Fruit fly (Drosophila melanogaster) whole organism, embryonic: ENCODE results near the gene CG3040.

Source experiments
- B-H2 ChIP-seq: fragments of 200-800 bp; sonication (Bioruptor generic); optimal IDR thresholded peaks from 2 replicates; lab custom pipeline; 2018; ENCODE audit warnings: missing biosample characterization, mild to moderate bottlenecking, missing genetic modification characterization
- BtbVII ChIP-seq: fragments of 200-800 bp; sonication (Bioruptor generic); optimal IDR thresholded peaks from 3 replicates; lab custom pipeline; 2017; ENCODE audit warnings: missing biosample characterization, mild to moderate bottlenecking, missing genetic modification characterization
- CG11398 ChIP-seq: fragments of 200-800 bp; sonication (Bioruptor generic); optimal IDR thresholded peaks from 2 replicates; lab custom pipeline; 2016; ENCODE audit warnings: missing biosample characterization, missing genetic modification characterization
- CG12071 ChIP-seq: fragments of 200-800 bp; sonication (Bioruptor generic); optimal IDR thresholded peaks from 3 replicates; lab custom pipeline; 2018; ENCODE audit warnings: missing biosample characterization, mild to moderate bottlenecking, missing genetic modification characterization
- CG13296 ChIP-seq: fragments of 200-800 bp; sonication (Bioruptor generic); optimal IDR thresholded peaks from 3 replicates; lab custom pipeline; 2018; ENCODE audit warnings: missing biosample characterization, mild to moderate bottlenecking, missing genetic modification characterization
- CG17328 ChIP-seq: fragments of 200-800 bp; sonication (Bioruptor generic); IDR thresholded peaks from 2 replicates; pipeline ENCODE4 v1.3.6; 2022; ENCODE audit warnings: missing biosample characterization, missing genetic modification characterization
- CG17385 ChIP-seq: fragments of 200-800 bp; sonication (Bioruptor generic); optimal IDR thresholded peaks from 3 replicates; lab custom pipeline; 2018; ENCODE audit warnings: missing biosample characterization, mild to moderate bottlenecking, missing genetic modification characterization
- CG2199 ChIP-seq: fragments of 200-800 bp; sonication (Bioruptor generic); IDR thresholded peaks from 3 replicates; pipeline ENCODE4 v1.3.6; 2022; ENCODE audit warnings: missing biosample characterization, missing genetic modification characterization
- CG3281 ChIP-seq: fragments of 200-800 bp; sonication (Bioruptor generic); optimal IDR thresholded peaks from 3 replicates; lab custom pipeline; 2017; ENCODE audit warnings: missing biosample characterization, mild to moderate bottlenecking, missing genetic modification characterization
- CG34422 ChIP-seq: fragments of 200-800 bp; sonication (Bioruptor generic); IDR thresholded peaks from 3 replicates; pipeline ENCODE4 v1.3.6; 2022; ENCODE audit warnings: missing biosample characterization, missing genetic modification characterization
- CG42726 ChIP-seq: fragments of 200-800 bp; sonication (Bioruptor generic); IDR thresholded peaks from 2 replicates; pipeline ENCODE4 v1.3.6; 2022; ENCODE audit warnings: missing biosample characterization, missing genetic modification characterization; ENCODE audit not compliant: partially characterized antibody
- CG6689 ChIP-seq: fragments of 200-800 bp; sonication (Bioruptor generic); IDR thresholded peaks from 2 replicates; pipeline ENCODE4 v1.3.6; 2022; ENCODE audit warnings: missing biosample characterization, missing genetic modification characterization
- CG7556 ChIP-seq: fragments of 200-800 bp; sonication (Bioruptor generic); optimal IDR thresholded peaks from 2 replicates; lab custom pipeline; 2017; ENCODE audit warnings: missing biosample characterization, mild to moderate bottlenecking, missing genetic modification characterization
- CG8765 ChIP-seq: fragments of 200-800 bp; sonication (Bioruptor generic); IDR thresholded peaks from 2 replicates; pipeline ENCODE4 v1.3.6; 2022; ENCODE audit warnings: missing biosample characterization, missing genetic modification characterization
- CG9932 ChIP-seq: fragments of 200-800 bp; sonication (Bioruptor generic); IDR thresholded peaks from 2 replicates; pipeline ENCODE4 v1.3.6; 2022; ENCODE audit warnings: missing biosample characterization, missing genetic modification characterization
- Deaf1 ChIP-seq: fragments of 200-800 bp; optimal IDR thresholded peaks from 3 replicates; lab custom pipeline; 2019; ENCODE audit warnings: missing biosample characterization, mild to moderate bottlenecking, missing genetic modification characterization, moderate library complexity
- Dref ChIP-seq: fragments of 200-800 bp; sonication (Bioruptor generic); IDR thresholded peaks from 2 replicates; pipeline ENCODE4 v1.3.6; 2022; ENCODE audit warnings: missing biosample characterization, missing genetic modification characterization
- Fer1 ChIP-seq: fragments of 200-800 bp; sonication (Bioruptor generic); optimal IDR thresholded peaks from 2 replicates; lab custom pipeline; 2017; ENCODE audit warnings: missing biosample characterization, mild to moderate bottlenecking, missing genetic modification characterization
- HHEX ChIP-seq: fragments of 200-800 bp; sonication (Bioruptor generic); optimal IDR thresholded peaks from 3 replicates; lab custom pipeline; 2017; ENCODE audit warnings: missing biosample characterization, mild to moderate bottlenecking, missing genetic modification characterization, missing genetic modification reagents
- HLHmδ ChIP-seq: fragments of 200-800 bp; sonication (Bioruptor generic); optimal IDR thresholded peaks from 2 replicates; lab custom pipeline; 2018; ENCODE audit warnings: missing biosample characterization, mild to moderate bottlenecking, missing genetic modification characterization, moderate library complexity
- HmgD ChIP-seq: fragments of 200-800 bp; sonication (Bioruptor generic); optimal IDR thresholded peaks from 3 replicates; lab custom pipeline; 2016; ENCODE audit warnings: missing biosample characterization, missing genetic modification characterization
- Hr51 ChIP-seq, 2 experiments: fragments of 200-800 bp; sonication (Bioruptor generic); optimal IDR thresholded peaks; 2 replicates in 1 of 2; 3 replicates in 1 of 2; lab custom pipeline; 2016 to 2018; ENCODE audit warnings: missing biosample characterization in 2 of 2, missing genetic modification characterization in 2 of 2, mild to moderate bottlenecking in 1 of 2, moderate library complexity in 1 of 2
- Kr ChIP-seq: fragments of 200-800 bp; sonication (Bioruptor generic); optimal IDR thresholded peaks from 2 replicates; lab custom pipeline; 2017; ENCODE audit warnings: missing biosample characterization, mild to moderate bottlenecking, missing genetic modification characterization
- Myb ChIP-seq: fragments of 200-800 bp; sonication (Bioruptor generic); optimal IDR thresholded peaks from 2 replicates; lab custom pipeline; 2016; ENCODE audit warnings: missing biosample characterization, missing genetic modification characterization
- NFAT ChIP-seq: fragments of 200-800 bp; sonication (Bioruptor generic); IDR thresholded peaks from 2 replicates; pipeline ENCODE4 v1.3.6; 2022; ENCODE audit warnings: missing biosample characterization, missing genetic modification characterization
- Nf-YC ChIP-seq: fragments of 200-800 bp; optimal IDR thresholded peaks from 3 replicates; lab custom pipeline; 2019; ENCODE audit warnings: missing biosample characterization, mild to moderate bottlenecking, missing genetic modification characterization, moderate library complexity
- Rfx ChIP-seq: fragments of 200-800 bp; sonication (Bioruptor generic); IDR thresholded peaks from 2 replicates; pipeline ENCODE4 v1.3.6; 2022; ENCODE audit warnings: missing biosample characterization, missing genetic modification characterization
- Xrp1 ChIP-seq: fragments of 200-800 bp; sonication (Bioruptor generic); IDR thresholded peaks from 2 replicates; pipeline ENCODE4 v1.3.6; 2022; ENCODE audit warnings: missing biosample characterization, missing genetic modification characterization
- grau ChIP-seq: fragments of 200-800 bp; optimal IDR thresholded peaks from 3 replicates; lab custom pipeline; 2019; ENCODE audit warnings: missing biosample characterization, mild to moderate bottlenecking, missing genetic modification characterization, moderate library complexity
- her ChIP-seq: fragments of 200-800 bp; sonication (Bioruptor generic); optimal IDR thresholded peaks from 2 replicates; lab custom pipeline; 2016; ENCODE audit warnings: missing biosample characterization, missing genetic modification characterization
- kah ChIP-seq: fragments of 200-800 bp; sonication (Bioruptor generic); optimal IDR thresholded peaks from 2 replicates; lab custom pipeline; 2018; ENCODE audit warnings: missing biosample characterization, mild to moderate bottlenecking, missing genetic modification characterization
- lov ChIP-seq, 2 experiments: fragments of 200-800 bp in 1 of 2; fragments of >200 bp in 1 of 2; sonication (Bioruptor generic) in 1 of 2; IDR thresholded peaks in 1 of 2; optimal IDR thresholded peaks in 1 of 2; 2 replicates in 1 of 2; 3 replicates in 1 of 2; pipeline versions ENCODE4 v1.3.6 to Lab custom; 2017 to 2022; ENCODE audit warnings: missing biosample characterization in 1 of 2, missing genetic modification characterization in 1 of 2
- nau ChIP-seq: fragments of 200-800 bp; sonication (Bioruptor generic); optimal IDR thresholded peaks from 3 replicates; lab custom pipeline; 2017; ENCODE audit warnings: missing biosample characterization, mild to moderate bottlenecking, missing genetic modification characterization, missing genetic modification reagents
- nom ChIP-seq: fragments of 200-800 bp; sonication (Bioruptor generic); optimal IDR thresholded peaks from 2 replicates; lab custom pipeline; 2017; ENCODE audit warnings: missing biosample characterization, missing genetic modification characterization, mild to moderate bottlenecking, moderate library complexity, missing genetic modification reagents
- oc ChIP-seq: fragments of 200-800 bp; sonication (Bioruptor generic); optimal IDR thresholded peaks from 2 replicates; lab custom pipeline; 2018; ENCODE audit warnings: missing biosample characterization, mild to moderate bottlenecking, missing genetic modification characterization, moderate library complexity
- odd ChIP-seq: fragments of 200-800 bp; sonication (Bioruptor generic); optimal IDR thresholded peaks from 2 replicates; lab custom pipeline; 2017; ENCODE audit warnings: missing biosample characterization, mild to moderate bottlenecking, missing genetic modification characterization
- onecut ChIP-seq: fragments of 200-800 bp; sonication (Bioruptor generic); IDR thresholded peaks from 2 replicates; pipeline ENCODE4 v1.3.6; 2022; ENCODE audit warnings: missing biosample characterization, missing genetic modification characterization
- org-1 ChIP-seq: fragments of 200-800 bp; sonication (Bioruptor generic); optimal IDR thresholded peaks from 2 replicates; lab custom pipeline; 2017; ENCODE audit warnings: missing biosample characterization, missing genetic modification characterization
- pb ChIP-seq: fragments of 200-800 bp; sonication (Bioruptor generic); optimal IDR thresholded peaks from 3 replicates; lab custom pipeline; 2016; ENCODE audit warnings: missing biosample characterization, missing genetic modification characterization
- scrt ChIP-seq: fragments of 200-800 bp; sonication (Bioruptor generic); optimal IDR thresholded peaks from 2 replicates; lab custom pipeline; 2018; ENCODE audit warnings: missing biosample characterization, mild to moderate bottlenecking, missing genetic modification characterization, moderate library complexity
- sens ChIP-seq: fragments of 200-800 bp; sonication (Bioruptor generic); peaks from one replicate; lab custom pipeline; 2016; ENCODE audit warnings: missing biosample characterization, missing genetic modification characterization
- sob ChIP-seq: fragments of 200-800 bp; sonication (Bioruptor generic); IDR thresholded peaks from 2 replicates; pipeline ENCODE4 v1.3.6; 2022; ENCODE audit warnings: missing biosample characterization, missing genetic modification characterization
- sr ChIP-seq: fragments of 200-800 bp; sonication (Bioruptor generic); IDR thresholded peaks from 3 replicates; pipeline ENCODE4 v1.3.6; 2022; ENCODE audit warnings: missing biosample characterization, missing genetic modification characterization
- tap ChIP-seq: fragments of 200-800 bp; optimal IDR thresholded peaks from 3 replicates; lab custom pipeline; 2019; ENCODE audit warnings: missing biosample characterization, mild to moderate bottlenecking, missing genetic modification characterization, moderate library complexity
- trem ChIP-seq: fragments of 200-800 bp; optimal IDR thresholded peaks from 3 replicates; lab custom pipeline; 2019; ENCODE audit warnings: missing biosample characterization, mild to moderate bottlenecking, missing genetic modification characterization, moderate library complexity
- ttk ChIP-seq: fragments of 200-800 bp; sonication (Bioruptor generic); IDR thresholded peaks from 2 replicates; pipeline ENCODE4 v2.1.2; 2022; ENCODE audit warnings: missing biosample characterization, missing genetic modification characterization
- wek ChIP-seq: fragments of 200-800 bp; sonication (Bioruptor generic); optimal IDR thresholded peaks from 3 replicates; lab custom pipeline; 2018; ENCODE audit warnings: missing biosample characterization, mild to moderate bottlenecking, missing genetic modification characterization, moderate library complexity
- yki ChIP-seq: fragments of >200 bp; optimal IDR thresholded peaks from 3 replicates; lab custom pipeline; 2018
- z ChIP-seq: fragments of 200-800 bp; sonication (Bioruptor generic); IDR thresholded peaks from 3 replicates; pipeline ENCODE4 v1.3.6; 2022; ENCODE audit warnings: missing biosample characterization, missing genetic modification characterization
- zen2 ChIP-seq: fragments of 200-800 bp; sonication (Bioruptor generic); IDR thresholded peaks from 3 replicates; pipeline ENCODE4 v1.3.6; 2022; ENCODE audit warnings: missing biosample characterization, missing genetic modification characterization; ENCODE audit not compliant: partially characterized antibody

The CG3040 gene

dm6 chrX:6998492-6998852, 25.3 kb upstream of the CG3040 start, which contains the start of gene Inx2 (continued):
- TF ChIP-seq B-H2 (GFP tag; lab: Kevin White, UChicago) (peak; percentile 62), odd (GFP tag; lab: Kevin White, UChicago) (no peak), sens (GFP tag; lab: Kevin White, UChicago) (peak; percentile 58), yki (lab: Kevin White, UChicago) (peak; percentile 65), BtbVII (GFP tag; lab: Kevin White, UChicago) (peak; percentile 29), wek (GFP tag; lab: Kevin White, UChicago) (peak; percentile 49), HmgD (peak; percentile 73), zen2 (GFP tag; lab: Robert Waterston, UW) (peak; percentile 71; the same call in 2 of the 3 replicates), oc (tag; lab: Kevin White, UChicago) (peak; percentile 59), CG8765 (GFP tag; lab: Robert Waterston, UW) (no peak), Kr (no peak), CG17328 (peak; percentile 34; the same call in 1 of the 2 replicates), NFAT (GFP tag; lab: Robert Waterston, UW) (peak; percentile 56; the same call in 1 of the 2 replicates), Rfx (GFP tag; lab: Robert Waterston, UW) (peak; percentile 43; the same call in 1 of the 2 replicates), CG11398 (GFP tag; lab: Kevin White, UChicago) (peak; percentile 10), Hr51 (GFP tag; optimal IDR thresholded peaks at IDR 0.05; lab: Kevin White, UChicago) (peak in 1 of 2 experiments; percentile 26), Myb (no peak), nau (GFP tag; lab: Kevin White, UChicago) (no peak), CG7556 (GFP tag; lab: Kevin White, UChicago) (no peak), scrt (GFP tag; lab: Kevin White, UChicago) (peak; percentile 35), CG3281 (GFP tag; lab: Kevin White, UChicago) (peak; percentile 38), sr (GFP tag; lab: Robert Waterston, UW) (peak; percentile 63; the same call in 2 of the 3 replicates), her (GFP tag; lab: Kevin White, UChicago) (peak; percentile 52), ttk (GFP tag; lab: Robert Waterston, UW) (0 out of 2 replicates have a peak, but pooled peaks have one; percentile 19), sob (GFP tag; lab: Robert Waterston, UW) (peak; percentile 63; the same call in 1 of the 2 replicates), lov (optimal IDR thresholded peaks at IDR 0.05; lab: Kevin White, UChicago) (no peak), lov (GFP tag; IDR thresholded peaks at IDR 0.05; lab: Robert Waterston, UW) (no peak), Fer1 (GFP tag; lab: Kevin White, UChicago) (peak; percentile 72), Dref (GFP tag; lab: Robert Waterston, UW) (no peak), nom (GFP tag; lab: Kevin White, UChicago) (peak; percentile 77), z (peak; percentile 75), org-1 (GFP tag; lab: Kevin White, UChicago) (no peak), CG2199 (GFP tag; lab: Robert Waterston, UW) (peak; percentile 79), CG9932 (GFP tag; lab: Robert Waterston, UW) (peak; percentile 28; the same call in 1 of the 2 replicates), Nf-YC (tag; lab: Kevin White, UChicago) (peak; percentile 43), CG34422 (GFP tag; lab: Robert Waterston, UW) (peak; percentile 71; the same call in 2 of the 3 replicates), Xrp1 (peak; percentile 34; the same call in 1 of the 2 replicates), CG17385 (GFP tag; lab: Kevin White, UChicago) (peak; percentile 48), kah (GFP tag; lab: Kevin White, UChicago) (peak; percentile 74), HLHmδ (GFP tag; lab: Kevin White, UChicago) (peak; percentile 38), CG13296 (GFP tag; lab: Kevin White, UChicago) (peak; percentile 49), tap (tag; lab: Kevin White, UChicago) (peak; percentile 41), trem (tag; lab: Kevin White, UChicago) (no peak), CG6689 (no peak), pb (GFP tag; lab: Kevin White, UChicago) (peak; percentile 23), CG42726 (GFP tag; lab: Robert Waterston, UW) (peak; percentile 71; the same call in 1 of the 2 replicates), HHEX (GFP tag; lab: Kevin White, UChicago) (peak; percentile 54), grau (tag; lab: Kevin White, UChicago) (peak; percentile 17), CG12071 (GFP tag; lab: Kevin White, UChicago) (peak; percentile 31), Deaf1 (tag; lab: Kevin White, UChicago) (peak; percentile 99), onecut (GFP tag; lab: Robert Waterston, UW) (peak; percentile 32)
